Worm (Caenorhabditis elegans) whole organism, young adult: ENCODE data around the gene Y69H2.7.

Experiments used
- B0035.1 ChIP-seq: sonication (generic microtip); optimal IDR thresholded peaks from 2 replicates; lab custom pipeline; 2016; ENCODE audit warnings: missing genetic modification characterization, mild to moderate bottlenecking, missing compliant biosample characterization, missing genotype, missing genetic modification reagents
- ama-1 ChIP-seq, 3 experiments: fragments of 150-350 bp in 1 of 3; sonication (generic microtip) in 2 of 3; optimal IDR thresholded peaks; 2 replicates each; lab custom pipeline; 2014 to 2018; ENCODE audit warnings: missing biosample characterization in 2 of 3, missing genetic modification characterization in 2 of 3, missing genetic modification reagents in 2 of 3
- hrde-1 ChIP-seq: sonication (generic microtip); optimal IDR thresholded peaks from 2 replicates; lab custom pipeline; 2016; ENCODE audit warnings: missing genetic modification characterization, mild to moderate bottlenecking, missing compliant biosample characterization, moderate library complexity, missing genotype, missing genetic modification reagents, borderline replicate concordance

DNA sequence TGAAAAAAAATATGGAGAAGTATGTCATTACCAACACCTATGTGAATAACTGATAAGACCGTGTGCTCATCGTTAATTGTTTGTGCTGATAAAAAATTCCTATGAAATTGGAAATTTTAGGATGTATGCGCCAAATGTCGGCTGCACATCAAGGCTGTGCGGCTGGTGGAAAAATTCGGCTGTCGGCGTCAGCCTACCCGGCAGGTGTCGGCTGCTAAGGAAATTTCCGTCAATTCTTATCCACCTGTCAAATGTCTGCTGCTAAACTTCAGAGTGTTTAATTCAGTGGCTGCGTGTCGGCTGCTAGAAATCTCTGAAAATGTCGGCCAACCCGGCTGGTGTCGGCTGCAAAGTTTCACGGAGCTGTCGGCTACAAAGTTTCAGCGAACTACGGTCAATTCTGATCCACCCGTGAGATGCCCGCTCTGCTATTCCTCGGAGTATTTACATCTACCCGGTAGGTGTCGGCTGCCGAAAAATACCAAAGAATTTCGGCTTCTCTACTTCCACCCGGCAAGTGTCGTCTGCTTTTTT is 30.2 kb downstream of the Y69H2.7 start, which contains the start of gene Y17D7C.2:
- TF ChIP-seq B0035.1 (tag; lab: Kevin White, UChicago) (no peak), hrde-1 (tag; lab: Kevin White, UChicago) (no peak), ama-1 (optimal IDR thresholded peaks at IDR 0.05; lab: Kevin White, UChicago) (no peak), ama-1 (GFP tag; optimal IDR thresholded peaks at IDR 0.05; lab: Kevin White, UChicago) (no peak)
